Fruit fly (Drosophila melanogaster) whole organism, wandering third instar larva: Measurements from ENCODE around the gene CG31206.

Experiments
- Dfd ChIP-seq: fragments of >200 bp; optimal IDR thresholded peaks from 2 replicates; lab custom pipeline; 2017; ENCODE audit warnings: missing biosample characterization, missing genetic modification characterization
- N ChIP-seq: fragments of >200 bp; optimal IDR thresholded peaks from 2 replicates; lab custom pipeline; 2018; ENCODE audit warnings: missing biosample characterization, missing external identifiers, missing genetic modification characterization
- OdsH ChIP-seq: fragments of 200-800 bp; sonication (Bioruptor generic); optimal IDR thresholded peaks from 2 replicates; lab custom pipeline; 2016; ENCODE audit warnings: missing biosample characterization, mild to moderate bottlenecking, missing genetic modification characterization
- dl ChIP-seq, 2 experiments: fragments of 175-275, 200-275 bp in 1 of 2; fragments of 200-275 bp in 1 of 2; sonication (Bioruptor generic); optimal IDR thresholded peaks; lab custom pipeline; 2018; ENCODE audit warnings: mild to moderate bottlenecking in 2 of 2, missing biosample characterization in 2 of 2, missing genetic modification characterization in 2 of 2, moderate library complexity in 2 of 2; ENCODE audit not compliant: partially characterized antibody in 2 of 2, insufficient read depth in 1 of 2
- fru ChIP-seq: fragments of 200-800 bp; sonication (Bioruptor generic); optimal IDR thresholded peaks from 3 replicates; lab custom pipeline; 2016; ENCODE audit warnings: missing biosample characterization, mild to moderate bottlenecking, missing genetic modification characterization
- pan ChIP-seq: fragments of >200 bp; optimal IDR thresholded peaks from 2 replicates; lab custom pipeline; 2017

DNA sequence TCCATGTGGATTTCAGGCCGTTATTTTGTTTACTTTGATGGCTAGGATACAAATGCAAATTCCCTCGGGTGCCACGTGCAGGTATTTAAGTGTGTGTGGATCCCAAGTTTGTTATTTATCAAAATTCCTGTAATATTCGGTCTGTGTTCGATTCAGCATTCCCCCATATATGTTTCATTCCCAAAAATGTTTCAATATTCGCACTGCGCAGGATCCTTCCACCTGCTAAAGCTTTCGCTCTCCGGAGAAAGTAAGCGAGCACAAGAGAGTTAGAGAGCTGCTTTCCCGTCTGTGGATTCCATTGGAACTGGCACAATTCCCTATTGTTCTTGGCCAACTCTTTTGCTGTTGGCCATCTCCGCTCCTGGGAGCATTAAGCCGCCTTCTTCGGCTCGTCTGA is 27.6 kb downstream of the CG31206 start:
- no peak for TF ChIP-seq pan (lab: Kevin White, UChicago)
- TF ChIP-seq dl (GFP tag; optimal IDR thresholded peaks at IDR 0.05; lab: Kevin White, UChicago; ENCODE audit: insufficient read depth in 1 of 2, partially characterized antibody in 2 of 2): no peak
- no peak for TF ChIP-seq Dfd (GFP tag; lab: Kevin White, UChicago)
- TF ChIP-seq N (GFP tag; lab: Kevin White, UChicago): no peak
- TF ChIP-seq OdsH (GFP tag; lab: Kevin White, UChicago): no peak
- no peak for TF ChIP-seq fru (GFP tag; lab: Kevin White, UChicago)
